Fruit fly (Drosophila melanogaster) whole organism, wandering third instar larva: Measurements from ENCODE around the gene Ip259.
A peak's percentile ranks its signal among the peaks of the same experiment; 100 is the strongest.

Experiments
- CG32264 ChIP-seq: fragments of 200-800 bp; sonication (Bioruptor generic); optimal IDR thresholded peaks from 2 replicates; lab custom pipeline; 2016; ENCODE audit warnings: missing biosample characterization, missing genetic modification characterization
- CG9705 ChIP-seq: fragments of 200-800 bp; sonication (Bioruptor generic); optimal IDR thresholded peaks from 2 replicates; lab custom pipeline; 2018; ENCODE audit warnings: missing biosample characterization, mild to moderate bottlenecking, missing genetic modification characterization
- CrebA ChIP-seq: fragments of 200-800 bp; sonication (Bioruptor generic); optimal IDR thresholded peaks from 2 replicates; lab custom pipeline; 2016; ENCODE audit warnings: missing biosample characterization, mild to moderate bottlenecking, missing genetic modification characterization, borderline replicate concordance
- Dfd ChIP-seq: fragments of >200 bp; optimal IDR thresholded peaks from 2 replicates; lab custom pipeline; 2017; ENCODE audit warnings: missing biosample characterization, missing genetic modification characterization
- Dif ChIP-seq: fragments of 200-275, 200-300 bp; sonication (Bioruptor generic); optimal IDR thresholded peaks from 2 replicates; lab custom pipeline; 2018; ENCODE audit warnings: missing biosample characterization, missing genetic modification characterization; ENCODE audit not compliant: partially characterized antibody
- HLH106 ChIP-seq: fragments of 200-800 bp; optimal IDR thresholded peaks from 3 replicates; lab custom pipeline; 2019; ENCODE audit warnings: missing biosample characterization, mild to moderate bottlenecking, missing genetic modification characterization, moderate library complexity
- Hnf4 ChIP-seq: fragments of 200-800 bp; sonication (Bioruptor generic); optimal IDR thresholded peaks from 2 replicates; lab custom pipeline; 2016; ENCODE audit warnings: missing biosample characterization, mild to moderate bottlenecking, missing genetic modification characterization
- Hr78 ChIP-seq: fragments of >200 bp; optimal IDR thresholded peaks from 2 replicates; lab custom pipeline; 2017; ENCODE audit warnings: missing biosample characterization, missing genetic modification characterization
- Mio ChIP-seq: sonication (Bioruptor generic); optimal IDR thresholded peaks from 2 replicates; lab custom pipeline; 2016; ENCODE audit warnings: missing biosample characterization, missing genetic modification characterization
- Myc ChIP-seq: fragments of >200 bp; optimal IDR thresholded peaks from 2 replicates; lab custom pipeline; 2017
- N ChIP-seq: fragments of >200 bp; optimal IDR thresholded peaks from 2 replicates; lab custom pipeline; 2018; ENCODE audit warnings: missing biosample characterization, missing external identifiers, missing genetic modification characterization
- OdsH ChIP-seq: fragments of 200-800 bp; sonication (Bioruptor generic); optimal IDR thresholded peaks from 2 replicates; lab custom pipeline; 2016; ENCODE audit warnings: missing biosample characterization, mild to moderate bottlenecking, missing genetic modification characterization
- Rel ChIP-seq, 2 experiments: fragments of 200-800 bp; sonication (Bioruptor generic) in 1 of 2; optimal IDR thresholded peaks; 2 replicates in 1 of 2; 3 replicates in 1 of 2; lab custom pipeline; 2016 to 2019; ENCODE audit warnings: mild to moderate bottlenecking in 2 of 2, missing biosample characterization in 2 of 2, missing genetic modification characterization in 2 of 2, moderate library complexity in 1 of 2
- Sp1 ChIP-seq: fragments of 200-800 bp; sonication (Bioruptor generic); optimal IDR thresholded peaks from 3 replicates; lab custom pipeline; 2019; ENCODE audit warnings: missing biosample characterization, mild to moderate bottlenecking, missing genetic modification characterization, moderate library complexity
- Vsx2 ChIP-seq: fragments of 200-300, 225-300 bp; sonication (Bioruptor generic); optimal IDR thresholded peaks from 2 replicates; lab custom pipeline; 2018; ENCODE audit warnings: missing biosample characterization, missing genetic modification characterization; ENCODE audit not compliant: partially characterized antibody
- br ChIP-seq: fragments of 200-800 bp; sonication (Bioruptor generic); optimal IDR thresholded peaks from 2 replicates; lab custom pipeline; 2016; ENCODE audit warnings: missing biosample characterization, missing genetic modification characterization
- brk ChIP-seq: fragments of 200-800 bp; sonication (Bioruptor generic); optimal IDR thresholded peaks from 2 replicates; lab custom pipeline; 2016; ENCODE audit warnings: missing biosample characterization, mild to moderate bottlenecking, missing genetic modification characterization
- dsf ChIP-seq: sonication (Bioruptor generic); optimal IDR thresholded peaks from 2 replicates; lab custom pipeline; 2016; ENCODE audit warnings: missing biosample characterization, missing genetic modification characterization, borderline replicate concordance
- ey ChIP-seq: fragments of 200-800 bp; sonication (Bioruptor generic); optimal IDR thresholded peaks from 2 replicates; lab custom pipeline; 2016; ENCODE audit warnings: missing biosample characterization, missing genetic modification characterization
- foxo ChIP-seq, 2 experiments: fragments of 200-800 bp; sonication (Bioruptor generic); optimal IDR thresholded peaks; 2 replicates in 1 of 2; 3 replicates in 1 of 2; lab custom pipeline; 2016 to 2017; ENCODE audit warnings: missing biosample characterization in 2 of 2, missing genetic modification characterization in 2 of 2
- fru ChIP-seq: fragments of 200-800 bp; sonication (Bioruptor generic); optimal IDR thresholded peaks from 3 replicates; lab custom pipeline; 2016; ENCODE audit warnings: missing biosample characterization, mild to moderate bottlenecking, missing genetic modification characterization
- h ChIP-seq: fragments of 200-800 bp; sonication (Bioruptor generic); optimal IDR thresholded peaks from 3 replicates; lab custom pipeline; 2016; ENCODE audit warnings: missing biosample characterization, mild to moderate bottlenecking, missing genetic modification characterization
- lola ChIP-seq: fragments of >200 bp; optimal IDR thresholded peaks from 2 replicates; lab custom pipeline; 2017; ENCODE audit warnings: missing biosample characterization, missing genetic modification characterization
- pan ChIP-seq: fragments of >200 bp; optimal IDR thresholded peaks from 2 replicates; lab custom pipeline; 2017
- rgr ChIP-seq: fragments of 200-800 bp; sonication (Bioruptor generic); optimal IDR thresholded peaks from 3 replicates; lab custom pipeline; 2016; ENCODE audit warnings: missing biosample characterization, mild to moderate bottlenecking, missing genetic modification characterization
- sage ChIP-seq: fragments of 200-800 bp; sonication (Bioruptor generic); optimal IDR thresholded peaks from 2 replicates; lab custom pipeline; 2016; ENCODE audit warnings: missing biosample characterization, mild to moderate bottlenecking, missing genetic modification characterization
- sv ChIP-seq: fragments of 200-800 bp; sonication (Bioruptor generic); optimal IDR thresholded peaks from 3 replicates; lab custom pipeline; 2016; ENCODE audit warnings: missing biosample characterization, missing genetic modification characterization
- tai ChIP-seq: sonication (Bioruptor generic); optimal IDR thresholded peaks from 2 replicates; lab custom pipeline; 2016; ENCODE audit warnings: missing biosample characterization, missing genetic modification characterization
- usp ChIP-seq: fragments of >200 bp; optimal IDR thresholded peaks from 2 replicates; lab custom pipeline; 2017; ENCODE audit warnings: missing biosample characterization, missing genetic modification characterization
- woc ChIP-seq: sonication (Bioruptor generic); optimal IDR thresholded peaks from 2 replicates; lab custom pipeline; 2016; ENCODE audit warnings: missing biosample characterization, mild to moderate bottlenecking, missing genetic modification characterization

Gene Ip259

dm6 chr2L:10418981-10419380 lies 10.8 kb downstream of the Ip259 start, which contains the start of gene RfC3:
Gene RfC3, plus strand, starts transcription at chr2L:10419190.
- no peak for TF ChIP-seq foxo (GFP tag; optimal IDR thresholded peaks at IDR 0.05; lab: Kevin White, UChicago)
- TF ChIP-seq Dif (GFP tag; lab: Kevin White, UChicago), result no peak
- no peak for TF ChIP-seq sv (GFP tag; lab: Kevin White, UChicago)
- no peak for TF ChIP-seq dsf (GFP tag; lab: Kevin White, UChicago)
- TF ChIP-seq N, result no peak
- TF ChIP-seq CG32264, result no peak
- no peak for TF ChIP-seq usp (GFP tag; lab: Kevin White, UChicago)
- no peak for TF ChIP-seq lola (GFP tag; lab: Kevin White, UChicago)
- no peak for TF ChIP-seq Rel (GFP tag; optimal IDR thresholded peaks at IDR 0.05; lab: Kevin White, UChicago)
- TF ChIP-seq Rel (tag; optimal IDR thresholded peaks at IDR 0.05; lab: Kevin White, UChicago), result no peak
- no peak for TF ChIP-seq Dfd
- no peak for TF ChIP-seq br
- no peak for TF ChIP-seq rgr (GFP tag; lab: Kevin White, UChicago)
- TF ChIP-seq CrebA (GFP tag; lab: Kevin White, UChicago), result no peak
- no peak for TF ChIP-seq tai
- no peak for TF ChIP-seq h
- TF ChIP-seq Sp1 (GFP tag; lab: Kevin White, UChicago), result no peak
- TF ChIP-seq Mio (GFP tag; lab: Kevin White, UChicago), result no peak
- TF ChIP-seq Myc (lab: Kevin White, UChicago), result no peak
- TF ChIP-seq CG9705, result no peak

- TF ChIP-seq HLH106 (tag; lab: Kevin White, UChicago) (no peak), pan (lab: Kevin White, UChicago) (no peak), lola (GFP tag; lab: Kevin White, UChicago) (peak; percentile 79), Hr78 (peak; percentile 83), N (peak; percentile 99), Sp1 (GFP tag; lab: Kevin White, UChicago) (no peak), h (no peak), foxo (GFP tag; optimal IDR thresholded peaks at IDR 0.05; lab: Kevin White, UChicago) (no peak), br (no peak), woc (GFP tag; lab: Kevin White, UChicago) (peak; percentile 41), ey (GFP tag; lab: Kevin White, UChicago) (no peak), Vsx2 (GFP tag; lab: Kevin White, UChicago) (no peak), sage (GFP tag; lab: Kevin White, UChicago) (no peak), fru (GFP tag; lab: Kevin White, UChicago) (no peak), CrebA (GFP tag; lab: Kevin White, UChicago) (no peak), Mio (GFP tag; lab: Kevin White, UChicago) (no peak), tai (no peak), Hnf4 (GFP tag; lab: Kevin White, UChicago) (no peak), rgr (GFP tag; lab: Kevin White, UChicago) (no peak), OdsH (GFP tag; lab: Kevin White, UChicago) (no peak), dsf (GFP tag; lab: Kevin White, UChicago) (no peak), Rel (GFP tag; optimal IDR thresholded peaks at IDR 0.05; lab: Kevin White, UChicago) (no peak), Rel (tag; optimal IDR thresholded peaks at IDR 0.05; lab: Kevin White, UChicago) (peak; percentile 95), usp (GFP tag; lab: Kevin White, UChicago) (no peak), Dif (GFP tag; lab: Kevin White, UChicago) (no peak)
- TF ChIP-seq, all 38 proteins: peak for 5
Observed at dm6 chr2L:10422643-10423606, 14.8 kb downstream of the Ip259 start, which contains the start of the genes pie and Wdfy2. Gene pie, minus strand, starts transcription at chr2L:10422780. Gene Wdfy2, plus strand, starts transcription at chr2L:10423291.

dm6 chr2L:10425599-10425998 lies 17.4 kb downstream of the Ip259 start:
- TF ChIP-seq CG32264 (no peak), rgr (GFP tag; lab: Kevin White, UChicago) (no peak), Vsx2 (GFP tag; lab: Kevin White, UChicago) (no peak), Hr78 (no peak), lola (GFP tag; lab: Kevin White, UChicago) (no peak), ey (GFP tag; lab: Kevin White, UChicago) (no peak), Dfd (no peak), brk (GFP tag; lab: Kevin White, UChicago) (no peak), Rel (GFP tag; optimal IDR thresholded peaks at IDR 0.05; lab: Kevin White, UChicago) (no peak), Rel (tag; optimal IDR thresholded peaks at IDR 0.05; lab: Kevin White, UChicago) (no peak), Mio (GFP tag; lab: Kevin White, UChicago) (no peak)
- TF ChIP-seq, all 38 proteins: peak for 0
